Worm (Caenorhabditis elegans): ENCODE data around the gene cnt-2.
A peak's percentile ranks its signal among the peaks of the same experiment; 100 is the strongest.

The cnt-2 gene

DNA sequence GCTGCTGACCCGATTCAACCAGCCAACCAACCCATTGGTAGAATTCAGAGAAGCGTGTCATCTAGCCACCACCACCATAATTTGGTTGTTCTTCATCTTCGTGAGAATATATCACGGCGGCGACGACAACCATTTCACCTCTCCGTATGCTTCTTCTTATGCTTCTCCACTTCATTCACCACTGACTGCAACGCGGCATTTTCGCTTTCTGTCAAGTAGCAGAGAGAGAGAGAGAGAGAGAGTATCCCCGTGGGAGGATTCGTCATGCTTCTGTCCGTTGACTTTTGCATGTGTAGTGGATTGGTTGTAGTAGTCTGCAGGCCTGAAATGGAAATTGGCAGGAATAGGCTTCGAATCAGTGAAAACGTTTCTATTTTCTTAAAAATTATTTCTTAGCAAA is 17.1 kb downstream of the cnt-2 start:
- TF ChIP-seq hlh-15 (tag; optimal IDR thresholded peaks at IDR 0.05) (no peak), ceh-19 (GFP tag; optimal IDR thresholded peaks at IDR 0.05) (peak; percentile 44), ceh-48 (tag; optimal IDR thresholded peaks at IDR 0.05) (no peak), ref-2 (tag; optimal IDR thresholded peaks at IDR 0.05) (no peak), syd-9 (tag; optimal IDR thresholded peaks at IDR 0.05) (no peak)

DNA sequence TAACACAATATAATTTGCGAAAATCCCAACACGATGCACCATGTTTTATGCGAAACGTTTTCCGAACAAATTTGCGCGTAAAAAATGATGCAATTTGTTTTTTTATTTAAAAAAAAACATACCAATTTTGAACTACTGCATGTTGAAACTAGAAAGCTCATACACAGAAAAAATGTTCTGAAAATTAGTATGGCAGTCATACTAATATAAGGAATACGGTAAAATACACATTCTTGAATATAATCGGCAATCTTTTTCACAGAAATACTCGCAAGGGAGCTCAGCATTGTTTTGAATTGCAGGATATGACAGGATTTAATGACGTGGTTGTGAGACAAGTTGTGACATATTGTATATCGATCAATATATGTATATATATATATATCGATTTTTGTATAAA is 24.2 kb downstream of the cnt-2 start, which contains the start of gene Y39A1A.16:
Gene Y39A1A.16, plus strand, starts transcription at position 301 of the 400 bp plus-strand sequence.
- TF ChIP-seq ceh-6 (GFP tag; optimal IDR thresholded peaks at IDR 0.05) (no peak), sdc-2 (tag; optimal IDR thresholded peaks at IDR 0.05) (no peak), pha-2 (tag; optimal IDR thresholded peaks at IDR 0.05) (no peak), T23F11.4 (GFP tag; optimal IDR thresholded peaks at IDR 0.05) (no peak), pax-1 (tag; optimal IDR thresholded peaks at IDR 0.05) (no peak), hlh-13 (GFP tag; optimal IDR thresholded peaks at IDR 0.05) (no peak), mec-3 (tag; optimal IDR thresholded peaks at IDR 0.05; ENCODE audit: borderline replicate concordance) (no peak), ahr-1 (tag; optimal IDR thresholded peaks at IDR 0.05) (no peak), pqm-1 (tag; optimal IDR thresholded peaks at IDR 0.05) (no peak), ztf-16 (tag; optimal IDR thresholded peaks at IDR 0.05) (no peak), pha-4 (tag; optimal IDR thresholded peaks at IDR 0.05) (no peak), unc-42 (tag; optimal IDR thresholded peaks at IDR 0.05) (no peak), npax-4 (tag; optimal IDR thresholded peaks at IDR 0.05) (no peak), nhr-11 (tag; optimal IDR thresholded peaks at IDR 0.05) (no peak), unc-55 (GFP tag; optimal IDR thresholded peaks at IDR 0.05) (no peak), gmeb-2 (tag; optimal IDR thresholded peaks at IDR 0.05) (no peak), ceh-22 (tag; optimal IDR thresholded peaks at IDR 0.05) (no peak), che-1 (tag; optimal IDR thresholded peaks at IDR 0.05) (no peak), lim-6 (tag; optimal IDR thresholded peaks at IDR 0.05) (no peak), eyg-1 (tag; optimal IDR thresholded peaks at IDR 0.05) (no peak)

- TF ChIP-seq hlh-6 (tag; optimal IDR thresholded peaks at IDR 0.05) (no peak), che-1 (tag; optimal IDR thresholded peaks at IDR 0.05) (no peak), mec-3 (tag; optimal IDR thresholded peaks at IDR 0.05; ENCODE audit: borderline replicate concordance) (no peak), ttx-3 (tag; optimal IDR thresholded peaks at IDR 0.05) (no peak), ceh-14 (tag; optimal IDR thresholded peaks at IDR 0.05) (no peak), ceh-34 (tag; optimal IDR thresholded peaks at IDR 0.05) (no peak), sdc-2 (tag; optimal IDR thresholded peaks at IDR 0.05) (no peak), T23F11.4 (GFP tag; optimal IDR thresholded peaks at IDR 0.05) (no peak), tbx-2 (tag; optimal IDR thresholded peaks at IDR 0.05) (no peak), sox-2 (GFP tag; IDR thresholded peaks at IDR 0.05) (no peak), K09A11.1 (tag; optimal IDR thresholded peaks at IDR 0.05; ENCODE audit: insufficient read depth) (no peak), pat-9 (tag; optimal IDR thresholded peaks at IDR 0.05) (no peak)
Observed at ce11 chrIII:10689057-10689456, 34.2 kb downstream of the cnt-2 start, which contains the start of gene Y39A1A.31. TSS of gene Y39A1A.31 (minus strand) at chrIII:10689157.

- no peak for TF ChIP-seq K09A11.1 (tag; optimal IDR thresholded peaks at IDR 0.05; ENCODE audit: insufficient read depth)
- TF ChIP-seq rnt-1 (tag; optimal IDR thresholded peaks at IDR 0.05) = no peak
- no peak for TF ChIP-seq ceh-24 (tag; optimal IDR thresholded peaks at IDR 0.05)
Observed at ce11 chrIII:10691019-10691418, 36.2 kb downstream of the cnt-2 start, which contains the start of gene Y39A1A.17. TSS of gene Y39A1A.17 (minus strand) at chrIII:10691119.

DNA sequence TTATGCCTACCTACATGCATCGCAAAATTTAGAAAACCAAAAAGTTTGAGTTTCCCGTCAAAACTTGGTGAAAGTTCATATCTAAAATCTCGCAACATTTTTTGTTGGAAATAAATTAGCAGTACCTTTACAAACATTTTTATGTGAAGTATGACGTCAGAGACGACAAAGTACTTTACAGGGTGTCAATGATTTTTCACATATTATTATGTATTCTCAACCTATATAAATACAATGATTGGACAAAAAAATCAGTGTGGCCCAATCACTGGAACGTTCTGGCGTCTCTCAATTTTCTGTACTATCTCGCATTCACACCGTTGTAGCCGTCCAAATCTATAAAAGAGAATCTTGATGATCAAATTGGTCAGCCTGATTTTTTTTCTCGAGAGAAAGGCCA is 39.5 kb downstream of the cnt-2 start, which contains the start of the genes Y39A1A.18 and fmo-3:
Gene Y39A1A.18, minus strand, starts transcription at position 192 of the 400 bp plus-strand sequence.
Gene fmo-3, plus strand, starts transcription at position 388 of the 400 bp plus-strand sequence.
- TF ChIP-seq ceh-18 (tag; optimal IDR thresholded peaks at IDR 0.05) (no peak), fax-1 (tag; optimal IDR thresholded peaks at IDR 0.05) (no peak), sdc-2 (tag; optimal IDR thresholded peaks at IDR 0.05) (no peak), sox-2 (GFP tag; IDR thresholded peaks at IDR 0.05) (no peak)
